Worm (Caenorhabditis elegans) whole organism, early embryonic: ENCODE results near the gene ecps-2.

ENCODE experiments used
- F13C5.2 ChIP-seq: sonication (generic microtip); optimal IDR thresholded peaks from 2 replicates; lab custom pipeline; 2017; ENCODE audit warnings: mild to moderate bottlenecking, missing genetic modification characterization, inconsistent platforms, missing compliant biosample characterization
- aly-1 ChIP-seq: sonication (generic microtip); optimal IDR thresholded peaks from 2 replicates; lab custom pipeline; 2016; ENCODE audit warnings: missing genetic modification characterization, missing compliant biosample characterization
- ama-1 ChIP-seq: fragments of 150-350 bp; optimal IDR thresholded peaks from 2 replicates; lab custom pipeline; 2014
- flt-1 ChIP-seq: fragments of 200-800 bp; sonication (Bioruptor generic); IDR thresholded peaks from 2 replicates; pipeline ENCODE4 v1.3.6; 2022; ENCODE audit warnings: missing genetic modification characterization, missing compliant biosample characterization
- hmg-4 ChIP-seq: fragments of 200-800 bp; sonication (Bioruptor generic); optimal IDR thresholded peaks from 2 replicates; lab custom pipeline; 2018; ENCODE audit warnings: mild to moderate bottlenecking, missing genetic modification characterization, missing compliant biosample characterization
- hnd-1 ChIP-seq: sonication (generic microtip); optimal IDR thresholded peaks from 2 replicates; lab custom pipeline; 2016; ENCODE audit warnings: missing genetic modification characterization, missing compliant biosample characterization
- pes-1 ChIP-seq: fragments of 200-800 bp; sonication (Bioruptor generic); IDR thresholded peaks from 2 replicates; pipeline ENCODE4 v1.3.6; 2022; ENCODE audit warnings: missing genetic modification reagents, missing genetic modification characterization, missing compliant biosample characterization
- sea-1 ChIP-seq: fragments of 200-800 bp; sonication (Bioruptor generic); conservative IDR thresholded peaks from 2 replicates; pipeline ENCODE4 v1.3.6; 2022; ENCODE audit warnings: missing genetic modification characterization, missing compliant biosample characterization
- tbx-11 ChIP-seq: fragments of 200-800 bp; sonication (Bioruptor generic); IDR thresholded peaks from 2 replicates; pipeline ENCODE4 v1.3.6; 2022; ENCODE audit warnings: missing genetic modification characterization, missing compliant biosample characterization

DNA sequence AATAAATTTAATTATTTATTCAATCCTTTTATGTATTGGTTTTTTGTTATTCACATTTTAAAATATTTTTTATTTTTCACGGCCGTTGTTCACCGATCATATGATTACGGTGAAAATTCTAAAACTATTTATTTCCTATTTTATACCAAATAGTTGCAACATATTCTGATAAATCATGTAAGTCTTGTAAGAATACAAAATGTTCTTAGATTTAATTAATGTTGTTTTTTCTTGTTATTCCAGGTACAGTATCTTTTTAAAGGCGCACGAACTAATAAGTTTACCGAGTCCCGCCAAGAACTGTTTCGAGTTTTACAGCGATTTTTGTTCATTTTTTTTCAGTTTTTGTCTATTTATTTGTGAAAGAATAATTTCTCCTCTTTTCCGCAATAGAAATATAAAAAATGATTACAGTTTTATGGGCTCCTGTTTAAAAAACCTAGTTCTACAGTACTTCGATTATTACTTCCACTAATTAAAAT is 26.7 kb downstream of the ecps-2 start, which contains the start of gene D2045.5:
- TF ChIP-seq ama-1 (lab: Kevin White, UChicago) (no peak), aly-1 (tag; lab: Kevin White, UChicago) (no peak), hnd-1 (tag; lab: Kevin White, UChicago) (no peak), F13C5.2 (tag; lab: Kevin White, UChicago) (no peak), pes-1 (GFP tag; lab: Robert Waterston, UW) (no peak), tbx-11 (no peak), flt-1 (GFP tag; lab: Robert Waterston, UW) (no peak), sea-1 (GFP tag; lab: Robert Waterston, UW) (no peak), hmg-4 (GFP tag; lab: Kevin White, UChicago) (no peak)
